Fruit fly (Drosophila melanogaster) S2 (cell line): ENCODE results near the gene CG5107.

Source experiments
- CG8478 ChIP-seq: fragments of >200 bp; optimal IDR thresholded peaks from 2 replicates; lab custom pipeline; 2018
- CTCF ChIP-seq, 2 experiments: fragments of >200 bp; optimal IDR thresholded peaks; 2 replicates each; lab custom pipeline; 2018

The CG5107 gene

DNA sequence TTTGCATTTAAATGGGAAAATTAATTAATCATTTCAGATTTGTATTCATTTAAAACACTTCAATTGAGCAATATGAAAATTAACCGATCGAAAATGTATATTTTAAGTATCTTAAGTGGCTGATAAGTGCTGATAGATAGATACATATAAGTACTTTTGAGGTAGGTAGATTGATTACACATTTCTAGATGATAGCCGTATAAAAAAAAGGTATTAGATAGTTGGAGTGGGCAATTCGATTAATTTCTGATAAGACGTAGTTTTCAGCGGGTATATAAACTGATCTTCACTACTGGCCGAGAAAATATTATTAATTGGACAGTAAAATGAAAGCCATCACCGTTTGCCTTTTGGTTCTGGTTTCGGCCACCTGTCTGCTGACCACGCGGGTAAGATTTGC, at the start of gene CG5107:
CG5107 (plus strand) TSS at position 301 of the 400 bp plus-strand sequence.
- TF ChIP-seq CG8478 (no peak), CTCF (optimal IDR thresholded peaks at IDR 0.05; lab: Kevin White, UChicago) (no peak)

DNA sequence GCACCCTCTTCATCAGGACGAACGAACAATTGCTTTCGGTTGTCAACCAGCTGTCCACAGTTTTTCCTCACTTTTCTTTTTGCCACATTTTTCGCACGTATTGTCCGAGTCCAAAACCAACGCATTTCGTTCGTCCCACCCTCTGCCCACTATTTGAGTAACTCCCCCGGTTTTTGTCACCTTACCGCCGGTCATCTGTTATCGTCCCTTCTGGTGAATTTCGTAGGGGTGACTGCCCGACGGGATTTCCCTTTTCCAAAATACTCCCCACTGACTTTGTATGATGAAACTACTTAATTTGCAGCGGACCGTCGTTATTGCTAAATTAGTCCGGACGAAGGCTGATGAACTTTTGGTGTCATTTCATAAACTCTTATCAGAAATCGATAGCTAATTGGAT, 47.9 kb upstream of the CG5107 start:
- TF ChIP-seq CTCF (optimal IDR thresholded peaks at IDR 0.05; lab: Kevin White, UChicago) (no peak), CG8478 (no peak)

DNA sequence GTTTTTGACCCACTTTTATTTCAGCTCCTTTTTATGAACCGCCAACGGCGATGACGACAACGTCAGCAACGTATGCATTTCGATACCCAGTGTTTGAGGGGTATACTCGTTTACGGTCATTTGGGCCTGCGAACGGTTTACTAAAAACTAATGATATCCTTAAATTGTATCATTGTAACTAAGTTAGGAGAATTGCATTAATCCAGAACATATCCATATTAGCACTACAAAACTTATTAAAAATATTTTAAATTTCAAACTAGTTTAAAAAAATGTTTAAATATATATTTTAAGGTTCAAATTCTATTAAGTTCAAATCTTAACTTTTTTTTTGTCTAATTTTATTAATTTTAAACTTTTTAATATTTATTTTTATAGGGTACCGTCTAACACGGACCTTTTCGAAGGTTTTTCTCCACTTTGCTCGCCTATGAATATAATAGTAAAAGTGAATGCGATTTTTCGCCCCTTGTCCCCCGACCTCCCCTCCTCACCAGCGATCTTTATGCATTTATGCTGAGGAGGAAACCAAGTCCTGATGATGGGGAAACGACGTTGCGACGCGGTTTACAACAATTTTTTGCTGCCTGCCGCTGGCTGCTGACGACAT, 45.7 kb upstream of the CG5107 start:
- no peak for TF ChIP-seq CG8478
- no peak for TF ChIP-seq CTCF (optimal IDR thresholded peaks at IDR 0.05; lab: Kevin White, UChicago)

- no peak for TF ChIP-seq CTCF (optimal IDR thresholded peaks at IDR 0.05; lab: Kevin White, UChicago)
- TF ChIP-seq CG8478, result no peak
Measured at dm6 chr3R:25460650-25461049, 44.3 kb upstream of the CG5107 start.

DNA sequence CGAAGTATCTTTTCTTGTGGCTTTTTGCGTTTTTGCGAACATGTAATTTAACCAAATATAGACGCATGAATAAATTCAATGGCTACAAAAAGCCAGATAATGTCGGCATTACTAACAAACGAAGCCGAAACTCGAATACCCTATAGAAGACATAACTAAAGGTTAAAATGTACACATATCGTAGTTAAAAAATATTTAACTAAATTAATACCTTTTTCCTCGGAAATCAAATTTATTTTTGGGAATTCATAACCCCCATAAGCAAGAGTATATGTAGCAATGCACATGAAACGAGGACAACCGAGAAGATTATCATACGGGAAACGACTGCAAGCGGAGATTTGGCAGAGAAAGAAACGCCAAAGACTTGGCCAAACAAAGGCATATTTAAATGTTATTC, 43.3 kb upstream of the CG5107 start:
- TF ChIP-seq CG8478, result no peak
- TF ChIP-seq CTCF (optimal IDR thresholded peaks at IDR 0.05; lab: Kevin White, UChicago), result no peak

dm6 chr3R:25462642-25463317, 42.2 kb upstream of the CG5107 start:
- TF ChIP-seq CG8478 (no peak), CTCF (optimal IDR thresholded peaks at IDR 0.05; lab: Kevin White, UChicago) (no peak)

- TF ChIP-seq CTCF (optimal IDR thresholded peaks at IDR 0.05; lab: Kevin White, UChicago) (no peak), CG8478 (no peak)
Measured at dm6 chr3R:25466166-25466565, 38.8 kb upstream of the CG5107 start.

- no peak for TF ChIP-seq CG8478
- no peak for TF ChIP-seq CTCF (optimal IDR thresholded peaks at IDR 0.05; lab: Kevin White, UChicago)
Measured at dm6 chr3R:25471853-25472634, 32.9 kb upstream of the CG5107 start.

DNA sequence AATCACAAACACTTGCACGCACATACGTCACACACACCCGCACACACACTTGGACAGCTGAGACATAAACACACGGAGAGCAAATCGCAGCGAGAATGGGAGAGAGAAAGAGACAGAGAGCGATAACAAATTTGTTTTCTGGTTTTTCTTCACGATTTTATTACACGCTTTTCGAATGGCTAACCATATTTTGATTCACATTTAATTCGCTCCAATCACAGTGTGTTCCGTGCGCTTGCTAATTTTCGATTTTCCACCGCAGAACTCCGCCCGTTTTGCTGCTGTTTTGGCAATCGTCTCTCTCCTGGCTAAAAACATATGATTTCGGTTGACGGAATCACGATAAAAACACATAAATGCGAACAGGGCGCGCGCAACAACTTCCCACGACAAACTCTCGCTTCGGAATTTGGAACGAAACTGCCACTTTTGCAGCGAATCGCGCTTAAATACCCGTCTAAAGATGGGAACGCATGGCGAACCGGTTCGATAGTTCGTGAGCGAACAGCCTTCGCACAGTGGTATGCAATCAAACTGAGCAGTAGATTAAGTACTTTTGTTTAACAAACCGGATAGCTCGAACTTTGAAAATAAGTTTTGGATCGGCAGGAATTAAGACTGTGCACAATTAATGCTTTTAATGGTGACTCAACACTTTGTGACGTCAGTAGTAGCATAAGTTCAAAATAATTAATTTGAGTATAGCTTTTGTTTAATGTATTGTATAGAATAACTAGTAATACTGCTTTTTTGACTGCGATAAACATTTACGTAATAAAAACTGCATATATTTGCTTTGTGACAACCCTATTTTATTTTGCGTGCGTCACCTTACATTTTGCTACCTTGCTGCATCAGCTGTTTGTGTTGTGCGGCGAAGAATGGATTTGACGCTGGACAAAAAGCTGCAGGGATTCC, 32.1 kb upstream of the CG5107 start, which contains the start of the genes Fur1 and Vps33B:
Fur1 (minus strand) TSS at position 424 of the 918 bp plus-strand sequence.
Vps33B (plus strand) TSS at position 856 of the 918 bp plus-strand sequence.
- no peak for TF ChIP-seq CG8478
- TF ChIP-seq CTCF (optimal IDR thresholded peaks at IDR 0.05; lab: Kevin White, UChicago), result peak in 1 of 2 experiments; percentile 5

DNA sequence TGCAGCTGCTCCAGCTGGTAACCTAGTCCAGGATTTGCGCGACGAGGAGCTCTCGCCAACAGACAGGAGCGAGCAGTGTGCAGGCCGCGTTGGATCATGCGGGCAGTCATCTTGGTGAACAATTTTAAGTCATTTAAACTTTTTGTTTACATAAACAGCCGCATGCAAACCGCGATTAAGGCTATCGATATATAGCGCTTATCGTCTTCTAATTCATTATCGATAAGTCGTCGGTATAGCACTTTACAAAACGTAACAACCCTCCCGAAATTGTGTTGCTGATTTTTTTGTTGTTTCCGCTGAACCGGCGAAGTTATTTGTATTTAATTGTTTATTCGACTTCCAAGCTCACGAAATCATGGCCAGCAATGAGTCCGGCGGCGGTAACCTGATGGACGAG, 28.2 kb upstream of the CG5107 start, which contains the start of the genes CG4553 and MED28:
CG4553 (minus strand) TSS at position 172 of the 400 bp plus-strand sequence.
MED28 (plus strand) TSS at position 260 of the 400 bp plus-strand sequence.
- TF ChIP-seq CTCF (optimal IDR thresholded peaks at IDR 0.05; lab: Kevin White, UChicago), result no peak
- no peak for TF ChIP-seq CG8478

dm6 chr3R:25482463-25483173, 22.4 kb upstream of the CG5107 start, which contains the start of the genes XNP, CG42488 and CG5116:
Gene XNP (minus strand): TSS chr3R:25482834.
Gene CG42488 (plus strand): TSS chr3R:25483098.
Gene CG5116 (plus strand): TSS chr3R:25483098.
- TF ChIP-seq CTCF (optimal IDR thresholded peaks at IDR 0.05; lab: Kevin White, UChicago) (no peak), CG8478 (no peak)

- TF ChIP-seq CG8478, result no peak
Measured at dm6 chr3R:25489116-25489515, 15.9 kb upstream of the CG5107 start.

DNA sequence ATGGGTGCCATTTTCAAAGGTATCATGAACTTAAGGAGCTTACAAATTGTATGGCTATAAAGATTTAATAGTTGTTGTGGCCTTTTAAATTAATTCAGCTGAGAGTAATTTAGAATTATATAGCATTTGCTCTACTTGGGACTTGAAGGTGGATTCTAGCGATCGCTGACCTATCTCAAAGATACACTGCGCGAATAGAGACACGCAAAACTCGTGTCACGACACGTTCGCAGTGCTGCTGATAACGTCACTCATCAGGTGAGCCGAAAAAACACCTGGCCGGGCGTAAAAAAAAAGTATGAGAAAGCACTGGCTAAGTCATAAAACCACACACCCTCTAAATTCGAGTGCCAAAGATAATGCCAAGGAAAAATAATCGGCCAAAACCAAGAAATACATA, 15.3 kb upstream of the CG5107 start:
- no peak for TF ChIP-seq CG8478
- TF ChIP-seq CTCF (optimal IDR thresholded peaks at IDR 0.05; lab: Kevin White, UChicago), result no peak

DNA sequence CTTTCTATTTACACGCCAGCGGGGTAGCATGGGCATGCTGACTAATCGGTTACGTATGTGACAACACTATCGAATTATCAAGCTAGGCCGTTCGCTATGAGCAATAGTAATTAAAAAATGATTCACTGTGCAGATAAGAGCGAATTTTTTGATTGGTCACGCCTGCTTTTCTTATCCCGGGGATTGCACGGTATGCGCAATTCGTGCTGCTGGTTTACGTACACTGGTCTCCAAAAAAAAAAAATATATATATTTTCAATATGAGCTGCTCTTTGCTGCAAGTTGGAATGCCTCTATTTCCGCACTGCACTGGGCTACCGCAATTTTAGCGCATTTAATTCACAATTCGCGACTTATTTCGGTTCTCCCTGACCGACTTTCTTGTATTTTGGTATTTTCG, 14.6 kb upstream of the CG5107 start:
- TF ChIP-seq CTCF (optimal IDR thresholded peaks at IDR 0.05; lab: Kevin White, UChicago) (no peak), CG8478 (no peak)
